Fruit fly (Drosophila melanogaster) whole organism, embryonic: ENCODE measurements around the gene CG33286.

Source experiments
- Asciz ChIP-seq: fragments of 200-800 bp; sonication (Bioruptor generic); optimal IDR thresholded peaks from 2 replicates; lab custom pipeline; 2017; ENCODE audit warnings: missing biosample characterization, mild to moderate bottlenecking, missing genetic modification characterization, missing genetic modification reagents
- B-H1 ChIP-seq: fragments of 200-800 bp; sonication (Bioruptor generic); IDR thresholded peaks from 3 replicates; pipeline ENCODE4 v1.3.6; 2022; ENCODE audit warnings: missing biosample characterization, missing genetic modification characterization
- CG10209 ChIP-seq: fragments of 200-800 bp; sonication (Bioruptor generic); optimal IDR thresholded peaks from 3 replicates; lab custom pipeline; 2017; ENCODE audit warnings: missing biosample characterization, mild to moderate bottlenecking, missing genetic modification characterization, missing genetic modification reagents
- CG10267 ChIP-seq: fragments of 200-800 bp; sonication (Bioruptor generic); optimal IDR thresholded peaks from 2 replicates; lab custom pipeline; 2018; ENCODE audit warnings: missing biosample characterization, mild to moderate bottlenecking, missing genetic modification characterization, moderate library complexity
- CG10654 ChIP-seq: fragments of 200-800 bp; sonication (Bioruptor generic); optimal IDR thresholded peaks from 2 replicates; lab custom pipeline; 2016; ENCODE audit warnings: missing biosample characterization, missing genetic modification characterization
- CG10979 ChIP-seq: fragments of 200-800 bp; sonication (Bioruptor generic); optimal IDR thresholded peaks from 2 replicates; lab custom pipeline; 2018; ENCODE audit warnings: missing biosample characterization, mild to moderate bottlenecking, missing genetic modification characterization, moderate library complexity
- CG11398 ChIP-seq: fragments of 200-800 bp; sonication (Bioruptor generic); optimal IDR thresholded peaks from 2 replicates; lab custom pipeline; 2016; ENCODE audit warnings: missing biosample characterization, missing genetic modification characterization
- CG12219 ChIP-seq: fragments of 200-800 bp; sonication (Bioruptor generic); optimal IDR thresholded peaks from 3 replicates; lab custom pipeline; 2018; ENCODE audit warnings: missing biosample characterization, mild to moderate bottlenecking, missing genetic modification characterization
- CG12659 ChIP-seq: fragments of 200-800 bp; sonication (Bioruptor generic); optimal IDR thresholded peaks from 3 replicates; lab custom pipeline; 2017; ENCODE audit warnings: mild to moderate bottlenecking, missing biosample characterization, missing genetic modification reagents, missing genetic modification characterization
- CG13424 ChIP-seq: fragments of 200-800 bp; sonication (Bioruptor generic); optimal IDR thresholded peaks from 2 replicates; lab custom pipeline; 2019; ENCODE audit warnings: missing biosample characterization, mild to moderate bottlenecking, missing genetic modification characterization, moderate library complexity
- CG13775 ChIP-seq: fragments of 200-800 bp; sonication (Bioruptor generic); optimal IDR thresholded peaks from 3 replicates; lab custom pipeline; 2017; ENCODE audit warnings: missing biosample characterization, mild to moderate bottlenecking, missing genetic modification characterization
- CG15601 ChIP-seq: fragments of 200-800 bp; sonication (Bioruptor generic); optimal IDR thresholded peaks from 3 replicates; lab custom pipeline; 2019; ENCODE audit warnings: missing biosample characterization, mild to moderate bottlenecking, missing genetic modification characterization, moderate library complexity
- CG1603 ChIP-seq: fragments of 200-800 bp; sonication (Bioruptor generic); optimal IDR thresholded peaks from 2 replicates; lab custom pipeline; 2019; ENCODE audit warnings: missing biosample characterization, mild to moderate bottlenecking, missing genetic modification characterization, moderate library complexity
- CG18262 ChIP-seq: fragments of 200-800 bp; optimal IDR thresholded peaks from 3 replicates; lab custom pipeline; 2019; ENCODE audit warnings: missing biosample characterization, mild to moderate bottlenecking, missing genetic modification characterization, moderate library complexity
- CG2120 ChIP-seq: fragments of 200-800 bp; sonication (Bioruptor generic); optimal IDR thresholded peaks from 3 replicates; lab custom pipeline; 2016; ENCODE audit warnings: missing biosample characterization, missing genetic modification characterization
- CG30403 ChIP-seq: fragments of 200-800 bp; sonication (Bioruptor generic); optimal IDR thresholded peaks from 3 replicates; lab custom pipeline; 2016; ENCODE audit warnings: missing biosample characterization, missing genetic modification characterization
- CG31388 ChIP-seq: fragments of 200-800 bp; sonication (Bioruptor generic); optimal IDR thresholded peaks from 2 replicates; lab custom pipeline; 2016; ENCODE audit warnings: missing biosample characterization, missing genetic modification characterization
- CG4404 ChIP-seq: fragments of 200-800 bp; sonication (Bioruptor generic); IDR thresholded peaks from 2 replicates; pipeline ENCODE4 v1.3.6; 2022; ENCODE audit warnings: missing biosample characterization, missing genetic modification characterization
- CG5245 ChIP-seq: fragments of 200-800 bp; sonication (Bioruptor generic); optimal IDR thresholded peaks from 3 replicates; lab custom pipeline; 2016; ENCODE audit warnings: missing biosample characterization, missing genetic modification characterization
- CG6254 ChIP-seq: fragments of 200-800 bp; sonication (Bioruptor generic); optimal IDR thresholded peaks from 3 replicates; lab custom pipeline; 2017; ENCODE audit warnings: mild to moderate bottlenecking, missing biosample characterization, missing genetic modification reagents, missing genetic modification characterization
- CG7963 ChIP-seq: fragments of 200-800 bp; sonication (Bioruptor generic); IDR thresholded peaks from 3 replicates; pipeline ENCODE4 v1.3.6; 2022; ENCODE audit warnings: missing biosample characterization, missing genetic modification characterization; ENCODE audit not compliant: partially characterized antibody
- CG8924 ChIP-seq: fragments of 200-800 bp; optimal IDR thresholded peaks from 3 replicates; lab custom pipeline; 2019; ENCODE audit warnings: missing biosample characterization, mild to moderate bottlenecking, missing genetic modification characterization, moderate library complexity
- E2f1 ChIP-seq: fragments of 200-800 bp; sonication (Bioruptor generic); IDR thresholded peaks from 2 replicates; pipeline ENCODE4 v1.3.6; 2022; ENCODE audit warnings: missing biosample characterization, missing genetic modification characterization
- H2.0 ChIP-seq: fragments of 200-800 bp; sonication (Bioruptor generic); IDR thresholded peaks from 2 replicates; pipeline ENCODE4 v1.3.6; 2022; ENCODE audit warnings: missing biosample characterization, missing genetic modification characterization
- Hand ChIP-seq: fragments of 200-800 bp; sonication (Bioruptor generic); optimal IDR thresholded peaks from 2 replicates; lab custom pipeline; 2017; ENCODE audit warnings: mild to moderate bottlenecking, missing biosample characterization, missing genetic modification reagents, missing genetic modification characterization
- Hr3 ChIP-seq: fragments of 200-800 bp; sonication (Bioruptor generic); optimal IDR thresholded peaks from 3 replicates; lab custom pipeline; 2016; ENCODE audit warnings: missing biosample characterization, missing genetic modification characterization
- Mad ChIP-seq: fragments of 200-800 bp; sonication (Bioruptor generic); optimal IDR thresholded peaks from 2 replicates; lab custom pipeline; 2016; ENCODE audit warnings: missing biosample characterization, missing genetic modification characterization
- Oli ChIP-seq: fragments of 200-800 bp; sonication (Bioruptor generic); optimal IDR thresholded peaks from 2 replicates; lab custom pipeline; 2018; ENCODE audit warnings: missing biosample characterization, mild to moderate bottlenecking, missing genetic modification characterization, moderate library complexity
- Rx ChIP-seq: fragments of 200-800 bp; sonication (Bioruptor generic); IDR thresholded peaks from 2 replicates; pipeline ENCODE4 v1.3.6; 2022; ENCODE audit warnings: missing biosample characterization, missing genetic modification characterization
- Usf ChIP-seq: fragments of 200-800 bp; sonication (Bioruptor generic); optimal IDR thresholded peaks from 2 replicates; lab custom pipeline; 2017; ENCODE audit warnings: missing genotype, missing biosample characterization, missing genetic modification characterization
- Vsx1 ChIP-seq: fragments of 200-800 bp; sonication (Bioruptor generic); optimal IDR thresholded peaks from 2 replicates; lab custom pipeline; 2017; ENCODE audit warnings: missing biosample characterization, mild to moderate bottlenecking, missing genetic modification characterization, missing genetic modification reagents
- bbx ChIP-seq: fragments of 200-800 bp; sonication (Bioruptor generic); IDR thresholded peaks from 2 replicates; pipeline ENCODE4 v1.3.6; 2022; ENCODE audit warnings: missing biosample characterization, missing genetic modification characterization; ENCODE audit not compliant: partially characterized antibody
- btn ChIP-seq: fragments of 200-800 bp; sonication (Bioruptor generic); optimal IDR thresholded peaks from 2 replicates; lab custom pipeline; 2016; ENCODE audit warnings: missing biosample characterization, missing genetic modification characterization
- chn ChIP-seq: fragments of 200-800 bp; sonication (Bioruptor generic); optimal IDR thresholded peaks from 2 replicates; lab custom pipeline; 2016; ENCODE audit warnings: missing biosample characterization, missing genetic modification characterization
- ci ChIP-seq: fragments of 200-800 bp; sonication (Bioruptor generic); IDR thresholded peaks from 3 replicates; pipeline ENCODE4 v1.3.6; 2022; ENCODE audit warnings: missing biosample characterization, missing genetic modification characterization
- dmrt11E ChIP-seq: fragments of 200-800 bp; sonication (Bioruptor generic); optimal IDR thresholded peaks from 3 replicates; lab custom pipeline; 2018; ENCODE audit warnings: missing biosample characterization, mild to moderate bottlenecking, missing genetic modification characterization, moderate library complexity
- dysf ChIP-seq: fragments of 200-800 bp; sonication (Bioruptor generic); IDR thresholded peaks from 3 replicates; pipeline ENCODE4 v1.3.6; 2022; ENCODE audit warnings: missing biosample characterization, missing genetic modification characterization
- fd3F ChIP-seq: fragments of 200-800 bp; sonication (Bioruptor generic); optimal IDR thresholded peaks from 2 replicates; lab custom pipeline; 2018; ENCODE audit warnings: missing biosample characterization, mild to moderate bottlenecking, missing genetic modification characterization, moderate library complexity
- fd64A ChIP-seq: fragments of 200-800 bp; sonication (Bioruptor generic); optimal IDR thresholded peaks from 3 replicates; lab custom pipeline; 2018; ENCODE audit warnings: missing biosample characterization, mild to moderate bottlenecking, missing genetic modification characterization
- gem ChIP-seq: fragments of 200-800 bp; sonication (Bioruptor generic); optimal IDR thresholded peaks from 2 replicates; lab custom pipeline; 2019; ENCODE audit warnings: missing biosample characterization, mild to moderate bottlenecking, missing genetic modification characterization, moderate library complexity
- grau ChIP-seq: fragments of 200-800 bp; optimal IDR thresholded peaks from 3 replicates; lab custom pipeline; 2019; ENCODE audit warnings: missing biosample characterization, mild to moderate bottlenecking, missing genetic modification characterization, moderate library complexity
- insv ChIP-seq, 2 experiments: fragments of 200-800 bp; sonication (Bioruptor generic); optimal IDR thresholded peaks; 3 replicates each; lab custom pipeline; 2016 to 2018; ENCODE audit warnings: missing biosample characterization in 2 of 2, missing genetic modification characterization in 2 of 2
- lola ChIP-seq, 3 experiments: fragments of >200 bp in 2 of 3; fragments of 200-800 bp in 1 of 3; sonication (Bioruptor generic) in 1 of 3; optimal IDR thresholded peaks; 2 replicates each; lab custom pipeline; 2017 to 2019; ENCODE audit warnings: missing biosample characterization in 3 of 3, missing genetic modification characterization in 3 of 3, mild to moderate bottlenecking in 1 of 3, moderate library complexity in 1 of 3
- nmo ChIP-seq: fragments of 200-800 bp; sonication (Bioruptor generic); optimal IDR thresholded peaks from 2 replicates; lab custom pipeline; 2018; ENCODE audit warnings: missing biosample characterization, mild to moderate bottlenecking, missing genetic modification characterization, moderate library complexity
- oc ChIP-seq: fragments of 200-800 bp; sonication (Bioruptor generic); optimal IDR thresholded peaks from 2 replicates; lab custom pipeline; 2018; ENCODE audit warnings: missing biosample characterization, mild to moderate bottlenecking, missing genetic modification characterization, moderate library complexity
- onecut ChIP-seq: fragments of 200-800 bp; sonication (Bioruptor generic); IDR thresholded peaks from 2 replicates; pipeline ENCODE4 v1.3.6; 2022; ENCODE audit warnings: missing biosample characterization, missing genetic modification characterization
- peb ChIP-seq: fragments of 200-800 bp; sonication (Bioruptor generic); IDR thresholded peaks from 2 replicates; pipeline ENCODE4 v1.3.6; 2022; ENCODE audit warnings: missing biosample characterization, missing genetic modification characterization
- pnt ChIP-seq: fragments of 200-800 bp; sonication (Bioruptor generic); optimal IDR thresholded peaks from 3 replicates; lab custom pipeline; 2016; ENCODE audit warnings: missing biosample characterization, missing genetic modification characterization
- tap ChIP-seq: fragments of 200-800 bp; optimal IDR thresholded peaks from 3 replicates; lab custom pipeline; 2019; ENCODE audit warnings: missing biosample characterization, mild to moderate bottlenecking, missing genetic modification characterization, moderate library complexity

The CG33286 gene

dm6 chr3L:20923030-20923591 is 51.4 kb downstream of the CG33286 start (continued):
- TF ChIP-seq grau (tag; lab: Kevin White, UChicago) = peak; percentile 51
- no peak for TF ChIP-seq CG12659 (GFP tag; lab: Kevin White, UChicago)
- no peak for TF ChIP-seq CG7963 (GFP tag; lab: Robert Waterston, UW)
- peak; percentile 39 for TF ChIP-seq tap (tag; lab: Kevin White, UChicago)
- TF ChIP-seq dmrt11E (tag; lab: Kevin White, UChicago) = peak; percentile 82
- peak; percentile 72 for TF ChIP-seq gem (tag; lab: Kevin White, UChicago)
- TF ChIP-seq CG11398 (GFP tag; lab: Kevin White, UChicago) = peak; percentile 18
- peak; percentile 29; the same call in 1 of the 3 replicates for TF ChIP-seq dysf (GFP tag; lab: Robert Waterston, UW)
- TF ChIP-seq Hand = no peak
- no peak for TF ChIP-seq H2.0 (GFP tag; lab: Robert Waterston, UW)
- TF ChIP-seq btn (GFP tag; lab: Kevin White, UChicago) = peak; percentile 34
- TF ChIP-seq CG2120 (GFP tag; lab: Kevin White, UChicago) = no peak
- peak; percentile 41 for TF ChIP-seq Asciz (GFP tag; lab: Kevin White, UChicago)
- TF ChIP-seq CG10654 (GFP tag; lab: Kevin White, UChicago) = peak; percentile 1
- peak in 1 of 3 experiments; percentile 75 for TF ChIP-seq lola (GFP tag; optimal IDR thresholded peaks at IDR 0.05; lab: Kevin White, UChicago)
- peak; percentile 55 for TF ChIP-seq CG1603 (tag; lab: Kevin White, UChicago)
- no peak for TF ChIP-seq bbx (GFP tag; lab: Robert Waterston, UW)
- peak; percentile 73 for TF ChIP-seq CG10979
- peak; percentile 22; the same call in 1 of the 3 replicates for TF ChIP-seq B-H1 (GFP tag; lab: Robert Waterston, UW)
- peak; percentile 34 for TF ChIP-seq Hr3
- peak; percentile 14 for TF ChIP-seq CG6254 (GFP tag; lab: Kevin White, UChicago)
- peak; percentile 29 for TF ChIP-seq CG13424 (tag; lab: Kevin White, UChicago)
- TF ChIP-seq nmo = peak; percentile 70
- peak; percentile 15 for TF ChIP-seq CG30403 (GFP tag; lab: Kevin White, UChicago)
- TF ChIP-seq Mad (GFP tag; lab: Kevin White, UChicago) = no peak
- TF ChIP-seq CG13775 = peak; percentile 37
- no peak for TF ChIP-seq insv (GFP tag; optimal IDR thresholded peaks at IDR 0.05; lab: Kevin White, UChicago)
- no peak for TF ChIP-seq fd64A (GFP tag; lab: Kevin White, UChicago)
- peak; percentile 34 for TF ChIP-seq Usf (GFP tag; lab: Kevin White, UChicago)
- TF ChIP-seq E2f1 (GFP tag; lab: Robert Waterston, UW) = no peak
- TF ChIP-seq Vsx1 (GFP tag; lab: Kevin White, UChicago) = no peak
- peak; percentile 55 for TF ChIP-seq CG10209 (GFP tag; lab: Kevin White, UChicago)
- no peak for TF ChIP-seq onecut
- peak; percentile 60 for TF ChIP-seq Oli (tag; lab: Kevin White, UChicago)
- peak; percentile 67 for TF ChIP-seq CG18262 (tag; lab: Kevin White, UChicago)
- 0 out of 2 replicates have a peak, but pooled peaks have one; percentile 40 for TF ChIP-seq peb
- TF ChIP-seq CG10267 (tag; lab: Kevin White, UChicago) = peak; percentile 58
- peak; percentile 75 for TF ChIP-seq CG4404 (GFP tag; lab: Robert Waterston, UW)
- no peak for TF ChIP-seq fd3F (GFP tag; lab: Kevin White, UChicago)
- peak; percentile 65; the same call in 1 of the 3 replicates for TF ChIP-seq ci (GFP tag; lab: Robert Waterston, UW)
- TF ChIP-seq Rx (GFP tag; lab: Robert Waterston, UW) = no peak
- TF ChIP-seq chn (GFP tag; lab: Kevin White, UChicago) = peak; percentile 54
- TF ChIP-seq CG31388 (GFP tag; lab: Kevin White, UChicago) = no peak
- TF ChIP-seq pnt (GFP tag; lab: Kevin White, UChicago) = peak; percentile 12
- TF ChIP-seq CG5245 (GFP tag; lab: Kevin White, UChicago) = peak; percentile 28
- TF ChIP-seq CG8924 (tag; lab: Kevin White, UChicago) = peak; percentile 56
- peak; percentile 16 for TF ChIP-seq CG12219 (GFP tag; lab: Kevin White, UChicago)
- peak; percentile 43 for TF ChIP-seq CG15601 (tag; lab: Kevin White, UChicago)
- TF ChIP-seq oc = peak; percentile 2
